Worm (Caenorhabditis elegans) whole organism, L1 larva: ENCODE results near the gene B0454.8.

Experiments used
- C04F5.9 ChIP-seq: sonication (generic microtip); optimal IDR thresholded peaks from 2 replicates; lab custom pipeline; 2016; ENCODE audit warnings: missing genetic modification characterization, missing compliant biosample characterization
- Y116A8C.19 ChIP-seq: sonication (generic microtip); optimal IDR thresholded peaks from 2 replicates; lab custom pipeline; 2016; ENCODE audit warnings: missing compliant biosample characterization, missing genetic modification characterization, borderline replicate concordance
- aly-2 ChIP-seq: fragments of 150-350 bp; optimal IDR thresholded peaks from 2 replicates; lab custom pipeline; 2014; ENCODE audit warnings: missing biosample characterization, missing genetic modification characterization
- blmp-1 ChIP-seq: fragments of 150-350 bp; optimal IDR thresholded peaks from 2 replicates; lab custom pipeline; 2014; ENCODE audit warnings: missing biosample characterization, missing genetic modification characterization
- ceh-82 ChIP-seq, 3 experiments: fragments of 150-350 bp in 1 of 3; sonication (generic microtip) in 2 of 3; optimal IDR thresholded peaks; 2 replicates each; lab custom pipeline; 2014 to 2017; ENCODE audit warnings: missing biosample characterization in 3 of 3, missing genetic modification characterization in 3 of 3
- ceh-88 ChIP-seq: fragments of 200-800 bp; sonication (Bioruptor generic); IDR thresholded peaks from 2 replicates; pipeline ENCODE4 v1.3.6; 2022; ENCODE audit warnings: missing genetic modification characterization, missing compliant biosample characterization
- dpl-1 ChIP-seq, 3 experiments: fragments of 150-350 bp in 2 of 3; sonication (generic microtip) in 1 of 3; optimal IDR thresholded peaks; 2 replicates each; lab custom pipeline; 2014 to 2017; ENCODE audit warnings: missing biosample characterization in 3 of 3, missing genetic modification characterization in 3 of 3, missing genetic modification reagents in 3 of 3
- dsc-1 ChIP-seq: sonication (generic microtip); optimal IDR thresholded peaks from 2 replicates; lab custom pipeline; 2016; ENCODE audit warnings: mild to moderate bottlenecking, missing genetic modification characterization, missing compliant biosample characterization
- efl-1 ChIP-seq, 4 experiments: fragments of 150-350 bp; optimal IDR thresholded peaks in 3 of 4; peaks in 1 of 4; 1 replicate in 1 of 4; 2 replicates in 3 of 4; lab custom pipeline; 2014; ENCODE audit warnings: missing biosample characterization in 2 of 4, missing genetic modification characterization in 2 of 4, missing genetic modification reagents in 2 of 4
- egl-13 ChIP-seq: sonication (generic microtip); optimal IDR thresholded peaks from 2 replicates; lab custom pipeline; 2016; ENCODE audit warnings: missing genotype, missing genetic modification reagents, missing genetic modification characterization, missing compliant biosample characterization
- elt-3 ChIP-seq, 6 experiments: fragments of 150-350 bp in 1 of 6; sonication (generic microtip); optimal IDR thresholded peaks; 2 replicates each; lab custom pipeline; 2017 to 2018; ENCODE audit warnings: missing biosample characterization in 6 of 6, missing genetic modification characterization in 6 of 6, inconsistent platforms in 1 of 6
- fkh-10 ChIP-seq: sonication (generic microtip); optimal IDR thresholded peaks from 2 replicates; lab custom pipeline; 2017; ENCODE audit warnings: missing biosample characterization, missing genetic modification reagents, missing genetic modification characterization
- fkh-8 ChIP-seq: sonication (generic microtip); optimal IDR thresholded peaks from 2 replicates; lab custom pipeline; 2016; ENCODE audit warnings: mild to moderate bottlenecking, missing genetic modification characterization, missing compliant biosample characterization
- fos-1 ChIP-seq: fragments of 150-350 bp; optimal IDR thresholded peaks from 2 replicates; lab custom pipeline; 2014; ENCODE audit warnings: missing biosample characterization, missing genetic modification characterization
- hlh-17 ChIP-seq: fragments of 200-800 bp; sonication (Bioruptor generic); optimal IDR thresholded peaks from 2 replicates; lab custom pipeline; 2018; ENCODE audit warnings: missing genetic modification characterization, mild to moderate bottlenecking, missing compliant biosample characterization, moderate library complexity, borderline replicate concordance
- isw-1 ChIP-seq: fragments of 200-800 bp; sonication (Bioruptor generic); IDR thresholded peaks from 2 replicates; pipeline ENCODE4 v1.3.6; 2022; ENCODE audit warnings: missing genetic modification characterization, missing compliant biosample characterization
- lin-14 ChIP-seq: fragments of 200-800 bp; sonication (Bioruptor generic); optimal IDR thresholded peaks from 2 replicates; lab custom pipeline; 2018; ENCODE audit warnings: mild to moderate bottlenecking, missing genetic modification characterization, moderate library complexity, missing compliant biosample characterization
- lin-35 ChIP-seq, 2 experiments: fragments of 150-350 bp; optimal IDR thresholded peaks; 2 replicates each; lab custom pipeline; 2014; ENCODE audit warnings: missing biosample characterization in 2 of 2, missing genetic modification characterization in 2 of 2, missing genetic modification reagents in 2 of 2
- lir-3 ChIP-seq: sonication (generic microtip); optimal IDR thresholded peaks from 2 replicates; lab custom pipeline; 2016; ENCODE audit warnings: mild to moderate bottlenecking, missing genetic modification characterization, moderate library complexity, missing compliant biosample characterization; ENCODE audit not compliant: poor library complexity
- mdl-1 ChIP-seq, 2 experiments: fragments of 150-350 bp; optimal IDR thresholded peaks; 2 replicates each; lab custom pipeline; 2014 to 2017; ENCODE audit warnings: missing biosample characterization in 2 of 2, missing genetic modification characterization in 2 of 2, inconsistent platforms in 1 of 2
- mep-1 ChIP-seq: fragments of 150-350 bp; optimal IDR thresholded peaks from 2 replicates; lab custom pipeline; 2014; ENCODE audit warnings: missing biosample characterization, missing genetic modification characterization
- nhr-20 ChIP-seq: sonication (generic microtip); optimal IDR thresholded peaks from 2 replicates; lab custom pipeline; 2016; ENCODE audit warnings: mild to moderate bottlenecking, missing genetic modification characterization, missing compliant biosample characterization
- nhr-47 ChIP-seq: sonication (generic microtip); optimal IDR thresholded peaks from 2 replicates; lab custom pipeline; 2016; ENCODE audit warnings: mild to moderate bottlenecking, missing genetic modification characterization, moderate library complexity, missing compliant biosample characterization
- nhr-71 ChIP-seq: sonication (generic microtip); optimal IDR thresholded peaks from 2 replicates; lab custom pipeline; 2016; ENCODE audit warnings: mild to moderate bottlenecking, missing genetic modification characterization, moderate library complexity, missing compliant biosample characterization
- nhr-90 ChIP-seq: sonication (generic microtip); optimal IDR thresholded peaks from 2 replicates; lab custom pipeline; 2016; ENCODE audit warnings: mild to moderate bottlenecking, missing genetic modification characterization, missing compliant biosample characterization; ENCODE audit not compliant: poor library complexity
- pag-3 ChIP-seq: sonication (generic microtip); optimal IDR thresholded peaks from 2 replicates; lab custom pipeline; 2017; ENCODE audit warnings: missing genetic modification characterization, mild to moderate bottlenecking, missing compliant biosample characterization, antibody characterized with exemption, borderline replicate concordance; ENCODE audit not compliant: insufficient read depth
- pax-3 ChIP-seq: fragments of 200-800 bp; sonication (Bioruptor generic); optimal IDR thresholded peaks from 2 replicates; lab custom pipeline; 2018; ENCODE audit warnings: mild to moderate bottlenecking, missing genetic modification characterization, moderate library complexity, missing compliant biosample characterization
- rnt-1 ChIP-seq: sonication (generic microtip); optimal IDR thresholded peaks from 2 replicates; lab custom pipeline; 2016; ENCODE audit warnings: mild to moderate bottlenecking, missing genetic modification characterization, moderate library complexity, missing compliant biosample characterization
- snpc-4 ChIP-seq: fragments of 150-350 bp; optimal IDR thresholded peaks from 2 replicates; lab custom pipeline; 2014; ENCODE audit warnings: missing biosample characterization, missing genetic modification characterization
- snu-23 ChIP-seq: sonication (generic microtip); optimal IDR thresholded peaks from 2 replicates; lab custom pipeline; 2016; ENCODE audit warnings: missing genetic modification characterization, missing compliant biosample characterization
- sox-4 ChIP-seq: sonication (generic microtip); optimal IDR thresholded peaks from 2 replicates; lab custom pipeline; 2016; ENCODE audit warnings: missing genetic modification characterization, missing compliant biosample characterization
- sup-37 ChIP-seq: fragments of 200-800 bp; sonication (Bioruptor generic); optimal IDR thresholded peaks from 2 replicates; lab custom pipeline; 2018; ENCODE audit warnings: mild to moderate bottlenecking, missing genetic modification characterization, missing compliant biosample characterization
- swsn-7 ChIP-seq: sonication (generic microtip); optimal IDR thresholded peaks from 2 replicates; lab custom pipeline; 2016; ENCODE audit warnings: missing genetic modification characterization, missing compliant biosample characterization
- tbx-2 ChIP-seq: sonication (generic microtip); optimal IDR thresholded peaks from 2 replicates; lab custom pipeline; 2016; ENCODE audit warnings: missing genetic modification characterization, missing compliant biosample characterization
- unc-86 ChIP-seq: sonication (generic microtip); optimal IDR thresholded peaks from 2 replicates; lab custom pipeline; 2016; ENCODE audit warnings: missing genetic modification characterization, missing compliant biosample characterization
- unc-98 ChIP-seq: fragments of 200-800 bp; sonication (Bioruptor generic); IDR thresholded peaks from 2 replicates; pipeline ENCODE4 v1.3.6; 2022; ENCODE audit warnings: missing genetic modification characterization, missing compliant biosample characterization
- vab-15 ChIP-seq: sonication (generic microtip); optimal IDR thresholded peaks from 2 replicates; lab custom pipeline; 2017; ENCODE audit warnings: missing genotype, mild to moderate bottlenecking, missing genetic modification characterization, missing compliant biosample characterization
- zip-4 ChIP-seq: fragments of 200-800 bp; sonication (Bioruptor generic); optimal IDR thresholded peaks from 2 replicates; lab custom pipeline; 2018; ENCODE audit warnings: mild to moderate bottlenecking, missing genetic modification characterization, moderate library complexity, missing compliant biosample characterization
- ztf-11 ChIP-seq, 2 experiments: sonication (generic microtip); optimal IDR thresholded peaks; 2 replicates each; lab custom pipeline; 2016 to 2017; ENCODE audit warnings: missing genetic modification characterization in 2 of 2, missing biosample characterization in 1 of 2, missing compliant biosample characterization in 1 of 2

The B0454.8 gene

DNA sequence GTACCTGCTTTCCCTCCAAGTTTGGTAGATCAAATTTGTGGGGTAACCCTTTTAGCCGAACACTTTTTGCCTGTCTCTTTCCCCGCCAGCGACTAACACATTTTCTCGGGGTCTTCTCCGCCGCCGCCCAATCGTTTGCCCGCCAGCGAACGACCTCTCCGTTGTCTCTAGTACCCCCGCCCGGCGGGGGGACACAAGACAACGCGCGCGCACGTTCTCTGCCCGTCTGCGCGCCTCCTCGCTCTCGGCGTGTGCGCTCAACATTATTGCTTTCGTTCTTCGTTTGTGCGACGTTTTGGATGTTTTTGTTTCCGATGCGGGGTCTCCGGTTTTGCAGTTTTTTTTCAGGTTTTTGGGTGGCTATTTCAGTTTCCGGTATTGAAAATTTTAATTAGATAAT is 12.3 kb upstream of the B0454.8 start (continued):
- TF ChIP-seq efl-1 (optimal IDR thresholded peaks at IDR 0.05; lab: Kevin White, UChicago), result no peak
- no peak for TF ChIP-seq efl-1 (GFP tag; optimal IDR thresholded peaks at IDR 0.05 in 1 of 2; lab: Kevin White, UChicago)
- no peak for TF ChIP-seq elt-3 (tag; optimal IDR thresholded peaks at IDR 0.05; lab: Kevin White, UChicago)
- TF ChIP-seq sup-37 (GFP tag; lab: Kevin White, UChicago), result no peak
- TF ChIP-seq egl-13 (tag; lab: Kevin White, UChicago), result no peak
- TF ChIP-seq nhr-90 (tag; lab: Kevin White, UChicago), result no peak
- TF ChIP-seq lin-35 (GFP tag; optimal IDR thresholded peaks at IDR 0.05; lab: Kevin White, UChicago), result peak; percentile 20 to 22
- no peak for TF ChIP-seq vab-15
- no peak for TF ChIP-seq isw-1 (GFP tag; lab: Robert Waterston, UW)
- peak; percentile 24 for TF ChIP-seq rnt-1 (tag; lab: Kevin White, UChicago)
- no peak for TF ChIP-seq aly-2 (tag; lab: Kevin White, UChicago)
- peak; percentile 9 for TF ChIP-seq dsc-1 (tag; lab: Kevin White, UChicago)
- no peak for TF ChIP-seq nhr-20 (tag; lab: Kevin White, UChicago)
- TF ChIP-seq ztf-11 (tag; optimal IDR thresholded peaks at IDR 0.05; lab: Kevin White, UChicago), result no peak
- no peak for TF ChIP-seq fkh-8 (tag; lab: Kevin White, UChicago)
- TF ChIP-seq Y116A8C.19 (tag; lab: Kevin White, UChicago), result no peak
- peak in 1 of 3 experiments; percentile 9 for TF ChIP-seq dpl-1 (GFP tag; optimal IDR thresholded peaks at IDR 0.05; lab: Kevin White, UChicago)
- TF ChIP-seq lir-3 (tag; lab: Kevin White, UChicago), result no peak
- no peak for TF ChIP-seq unc-86
- peak; percentile 33 for TF ChIP-seq mep-1 (tag; lab: Kevin White, UChicago)
- no peak for TF ChIP-seq zip-4 (GFP tag; lab: Kevin White, UChicago)
- no peak for TF ChIP-seq unc-98
- no peak for TF ChIP-seq ceh-88 (GFP tag; lab: Robert Waterston, UW)

DNA sequence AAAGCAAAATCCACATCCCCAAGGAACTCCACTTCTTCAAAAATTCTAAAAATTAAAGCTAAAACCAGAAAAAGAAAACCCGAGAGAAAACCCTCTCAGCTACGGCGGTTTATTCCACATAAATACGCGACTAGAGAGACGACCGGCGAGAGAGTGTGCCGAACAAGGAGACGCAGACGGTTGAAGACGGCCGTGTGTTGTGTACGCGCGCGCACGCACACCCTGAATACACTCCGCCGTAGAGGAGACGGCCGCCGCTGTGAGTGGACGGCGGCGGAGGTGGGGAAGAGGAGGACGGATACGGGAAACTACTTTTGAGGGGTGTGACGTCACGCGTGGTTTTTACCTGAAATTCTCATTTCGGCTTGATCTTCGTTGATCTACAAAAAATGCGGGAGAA is 11.4 kb upstream of the B0454.8 start:
- peak; percentile 47 for TF ChIP-seq nhr-47 (tag; lab: Kevin White, UChicago)
- TF ChIP-seq snpc-4 (tag; lab: Kevin White, UChicago), result no peak
- peak in 1 of 3 experiments; percentile 5 for TF ChIP-seq dpl-1 (GFP tag; optimal IDR thresholded peaks at IDR 0.05; lab: Kevin White, UChicago)
- TF ChIP-seq fos-1 (tag; lab: Kevin White, UChicago), result no peak
- peak; percentile 15 to 17 for TF ChIP-seq efl-1 (optimal IDR thresholded peaks at IDR 0.05; lab: Kevin White, UChicago)
- peak in 1 of 2 experiments; percentile 82 for TF ChIP-seq efl-1 (GFP tag; optimal IDR thresholded peaks at IDR 0.05 in 1 of 2; lab: Kevin White, UChicago)
- no peak for TF ChIP-seq sox-4 (tag; lab: Kevin White, UChicago)
- TF ChIP-seq fkh-8 (tag; lab: Kevin White, UChicago), result peak; percentile 30
- TF ChIP-seq tbx-2, result peak; percentile 38
- peak in 1 of 3 experiments; percentile 28 for TF ChIP-seq ceh-82 (tag; optimal IDR thresholded peaks at IDR 0.05; lab: Kevin White, UChicago)
- peak; percentile 55 for TF ChIP-seq snu-23 (GFP tag; lab: Kevin White, UChicago)
- TF ChIP-seq pax-3, result no peak
- TF ChIP-seq swsn-7 (tag; lab: Kevin White, UChicago), result peak; percentile 39
- TF ChIP-seq lin-14 (GFP tag; lab: Kevin White, UChicago), result peak; percentile 67
- TF ChIP-seq nhr-20 (tag; lab: Kevin White, UChicago), result peak; percentile 33
- peak; percentile 36 for TF ChIP-seq nhr-71 (tag; lab: Kevin White, UChicago)
- no peak for TF ChIP-seq hlh-17 (GFP tag; lab: Kevin White, UChicago)
- TF ChIP-seq lin-35 (GFP tag; optimal IDR thresholded peaks at IDR 0.05; lab: Kevin White, UChicago), result peak in 1 of 2 experiments; percentile 17
- TF ChIP-seq ztf-11 (tag; optimal IDR thresholded peaks at IDR 0.05; lab: Kevin White, UChicago), result peak in 1 of 2 experiments; percentile 6
- peak; percentile 12 for TF ChIP-seq dsc-1 (tag; lab: Kevin White, UChicago)
- peak; percentile 35 for TF ChIP-seq rnt-1 (tag; lab: Kevin White, UChicago)
- peak; percentile 11 for TF ChIP-seq C04F5.9 (tag; lab: Kevin White, UChicago)

DNA sequence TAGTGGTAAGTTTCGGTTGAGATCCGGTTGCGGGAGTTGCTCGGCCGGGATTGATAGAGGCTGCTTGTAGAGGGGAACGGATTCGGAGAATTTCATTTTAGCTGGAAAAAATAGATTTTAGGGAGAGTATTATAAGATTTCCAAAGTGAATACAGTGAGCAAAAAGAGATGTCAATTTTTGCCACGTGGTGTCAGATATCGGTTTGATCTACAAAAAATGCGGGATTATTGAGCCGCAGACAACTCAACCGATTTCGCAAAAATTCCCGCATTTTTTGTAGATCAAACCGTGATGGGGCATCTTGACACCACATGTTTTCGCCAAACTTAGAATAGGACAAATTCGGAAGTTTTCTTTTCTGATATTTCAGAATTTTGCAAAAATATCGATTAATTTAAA is 11.0 kb upstream of the B0454.8 start, which contains the start of gene lido-13:
Gene lido-13 (minus strand): TSS at position 101 of the 400 bp plus-strand sequence.
- TF ChIP-seq snu-23 (GFP tag; lab: Kevin White, UChicago) (no peak), nhr-47 (tag; lab: Kevin White, UChicago) (no peak), blmp-1 (tag; lab: Kevin White, UChicago) (no peak), fkh-10 (GFP tag; lab: Kevin White, UChicago) (no peak), pag-3 (tag; lab: Kevin White, UChicago) (no peak), mdl-1 (tag; optimal IDR thresholded peaks at IDR 0.05; lab: Kevin White, UChicago) (no peak), pax-3 (no peak)
